Worm (Caenorhabditis elegans): ENCODE results near the gene H35B03.1.

H35B03.1 gene

ce11 chrIV:5753954-5754543, 28.6 kb downstream of the H35B03.1 start (continued):
- TF ChIP-seq efl-1 (optimal IDR thresholded peaks at IDR 0.05), result peak; percentile 74 to 84
- peak; percentile 45 to 94 for TF ChIP-seq efl-1 (GFP tag; optimal IDR thresholded peaks at IDR 0.05 in 1 of 2)
- peak; percentile 83 for TF ChIP-seq nhr-47 (tag; optimal IDR thresholded peaks at IDR 0.05)
- TF ChIP-seq ceh-8 (GFP tag; optimal IDR thresholded peaks at IDR 0.05), result peak; percentile 35
- peak; percentile 76 for TF ChIP-seq ztf-4 (tag; optimal IDR thresholded peaks at IDR 0.05)
- no peak for TF ChIP-seq nhr-237 (tag; optimal IDR thresholded peaks at IDR 0.05)
- no peak for TF ChIP-seq ceh-63 (GFP tag; optimal IDR thresholded peaks at IDR 0.05)
- TF ChIP-seq nhr-76 (tag; optimal IDR thresholded peaks at IDR 0.05), result no peak
- peak; percentile 15 for TF ChIP-seq lin-39 (tag; optimal IDR thresholded peaks at IDR 0.05)
- no peak for TF ChIP-seq lin-15B (tag; optimal IDR thresholded peaks at IDR 0.05)
- peak; percentile 58 for TF ChIP-seq sup-37 (GFP tag; optimal IDR thresholded peaks at IDR 0.05)
- TF ChIP-seq skn-1 (tag; optimal IDR thresholded peaks at IDR 0.05), result peak; percentile 83
- TF ChIP-seq fkh-4 (tag; optimal IDR thresholded peaks at IDR 0.05; ENCODE audit: borderline replicate concordance), result no peak
- TF ChIP-seq elt-3 (tag; optimal IDR thresholded peaks at IDR 0.05), result peak in 4 of 6 experiments; percentile 9 to 74 (median 50)
- peak; percentile 4 for TF ChIP-seq pqm-1 (tag; optimal IDR thresholded peaks at IDR 0.05)
- no peak for TF ChIP-seq efl-3 (GFP tag; optimal IDR thresholded peaks at IDR 0.05)
- peak; percentile 96 for TF ChIP-seq nhr-71 (tag; optimal IDR thresholded peaks at IDR 0.05)
- peak; percentile 97 for TF ChIP-seq nhr-20 (tag; optimal IDR thresholded peaks at IDR 0.05)
- TF ChIP-seq nhr-90 (tag; optimal IDR thresholded peaks at IDR 0.05; ENCODE audit: poor library complexity), result peak; percentile 83
- TF ChIP-seq snu-23 (GFP tag; optimal IDR thresholded peaks at IDR 0.05), result peak; percentile 91
- peak; percentile 55 for TF ChIP-seq isw-1 (GFP tag; IDR thresholded peaks at IDR 0.05)
- no peak for TF ChIP-seq nhr-12 (tag; optimal IDR thresholded peaks at IDR 0.05)
- TF ChIP-seq unc-130 (tag; optimal IDR thresholded peaks at IDR 0.05), result no peak
- TF ChIP-seq egl-27 (tag; optimal IDR thresholded peaks at IDR 0.05), result peak; percentile 46 to 75
- peak; percentile 76 for TF ChIP-seq nhr-77 (tag; optimal IDR thresholded peaks at IDR 0.05)
- TF ChIP-seq mdl-1 (tag; optimal IDR thresholded peaks at IDR 0.05), result peak; percentile 61 to 86
- TF ChIP-seq unc-98 (GFP tag; IDR thresholded peaks at IDR 0.05), result no peak
- peak; percentile 79 for TF ChIP-seq xbp-1 (tag; optimal IDR thresholded peaks at IDR 0.05)
- no peak for TF ChIP-seq sptf-1 (tag; optimal IDR thresholded peaks at IDR 0.05)
- no peak for TF ChIP-seq alr-1 (tag; optimal IDR thresholded peaks at IDR 0.05; ENCODE audit: borderline replicate concordance)
- TF ChIP-seq unc-86 (tag; optimal IDR thresholded peaks at IDR 0.05), result peak; percentile 66
- no peak for TF ChIP-seq ets-5 (GFP tag; IDR thresholded peaks at IDR 0.05)
- peak; percentile 28 to 58 (median 41) for TF ChIP-seq dpl-1 (GFP tag; optimal IDR thresholded peaks at IDR 0.05)
- peak; percentile 87 for TF ChIP-seq nhr-19 (GFP tag; conservative IDR thresholded peaks at IDR 0.05)
- TF ChIP-seq pax-3 (tag; optimal IDR thresholded peaks at IDR 0.05), result peak; percentile 12
- peak; percentile 18 for TF ChIP-seq snpc-4 (tag; optimal IDR thresholded peaks at IDR 0.05)
- peak; percentile 53 to 77 (median 74) for TF ChIP-seq ceh-82 (tag; optimal IDR thresholded peaks at IDR 0.05)
- peak; percentile 27 for TF ChIP-seq lin-13 (GFP tag; optimal IDR thresholded peaks at IDR 0.05)
- no peak for TF ChIP-seq ztf-11 (tag; optimal IDR thresholded peaks at IDR 0.05)
- peak; percentile 74 for TF ChIP-seq egl-13 (tag; optimal IDR thresholded peaks at IDR 0.05)
- TF ChIP-seq lin-14 (GFP tag; optimal IDR thresholded peaks at IDR 0.05), result peak; percentile 94

- TF ChIP-seq aly-2 (tag; optimal IDR thresholded peaks at IDR 0.05), result no peak
- peak; percentile 31 for TF ChIP-seq lin-14 (GFP tag; optimal IDR thresholded peaks at IDR 0.05)
- TF ChIP-seq nhr-76 (tag; optimal IDR thresholded peaks at IDR 0.05), result no peak
- no peak for TF ChIP-seq efl-1 (optimal IDR thresholded peaks at IDR 0.05)
- TF ChIP-seq efl-1 (GFP tag; optimal IDR thresholded peaks at IDR 0.05 in 1 of 2), result peak in 1 of 2 experiments; percentile 70
- no peak for TF ChIP-seq unc-62 (GFP tag; optimal IDR thresholded peaks at IDR 0.05)
- no peak for TF ChIP-seq sox-4 (tag; optimal IDR thresholded peaks at IDR 0.05)
- TF ChIP-seq vab-15 (tag; optimal IDR thresholded peaks at IDR 0.05), result no peak
- TF ChIP-seq blmp-1 (tag; optimal IDR thresholded peaks at IDR 0.05), result peak; percentile 72
- TF ChIP-seq dsc-1 (tag; optimal IDR thresholded peaks at IDR 0.05), result peak; percentile 8
- TF ChIP-seq unc-86 (tag; optimal IDR thresholded peaks at IDR 0.05), result no peak
- TF ChIP-seq C16A3.4 (tag; optimal IDR thresholded peaks at IDR 0.05), result no peak
- TF ChIP-seq pag-3 (tag; optimal IDR thresholded peaks at IDR 0.05; ENCODE audit: borderline replicate concordance, insufficient read depth), result no peak
Measured at ce11 chrIV:5754821-5755220, 29.4 kb downstream of the H35B03.1 start.

Measured in whole organism, L1 larva.